Fruit fly (Drosophila melanogaster): ENCODE data around the gene stx.

dm6 chrX:10729196-10729835 is 15.4 kb downstream of the stx start:
- TF ChIP-seq woc (GFP tag; optimal IDR thresholded peaks at IDR 0.05) (no peak), CG9705 (GFP tag; optimal IDR thresholded peaks at IDR 0.05) (no peak)

Measured in whole organism, wandering third instar larva.